Worm (Caenorhabditis elegans): Measurements from ENCODE around the gene F14H3.4.
"Not testable (repeated sequence)": the region's sequence is repeated elsewhere in the genome, so short reads cannot be mapped to it uniquely, and the experiment has no call there.

Gene F14H3.4

DNA sequence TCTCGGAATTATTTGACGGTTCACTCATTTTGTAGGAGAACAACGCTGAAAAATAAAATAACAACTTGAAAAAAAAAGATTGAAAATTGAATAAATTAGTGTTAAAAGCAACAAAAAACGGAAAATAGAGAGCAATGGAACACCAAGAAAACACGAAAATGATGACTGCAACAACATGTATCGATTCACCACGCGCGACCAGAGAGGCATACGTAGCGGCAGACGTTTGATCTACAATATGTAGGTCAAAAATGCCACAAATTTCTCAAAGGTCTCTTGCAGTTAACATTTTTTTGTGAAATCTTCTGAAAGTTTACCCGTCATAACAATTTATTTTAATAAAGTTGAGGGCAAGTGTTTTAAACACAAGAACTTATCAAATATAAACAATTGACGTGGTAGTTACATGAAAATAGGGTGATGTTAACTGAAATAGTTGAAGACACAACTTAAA lies 2.2 kb upstream of the F14H3.4 start, which contains the start of gene F14H3.5:
Gene F14H3.5 (minus strand): TSS at position 51 of the 454 bp plus-strand sequence.
- TF ChIP-seq unc-62 (GFP tag; optimal IDR thresholded peaks at IDR 0.05): no peak

DNA sequence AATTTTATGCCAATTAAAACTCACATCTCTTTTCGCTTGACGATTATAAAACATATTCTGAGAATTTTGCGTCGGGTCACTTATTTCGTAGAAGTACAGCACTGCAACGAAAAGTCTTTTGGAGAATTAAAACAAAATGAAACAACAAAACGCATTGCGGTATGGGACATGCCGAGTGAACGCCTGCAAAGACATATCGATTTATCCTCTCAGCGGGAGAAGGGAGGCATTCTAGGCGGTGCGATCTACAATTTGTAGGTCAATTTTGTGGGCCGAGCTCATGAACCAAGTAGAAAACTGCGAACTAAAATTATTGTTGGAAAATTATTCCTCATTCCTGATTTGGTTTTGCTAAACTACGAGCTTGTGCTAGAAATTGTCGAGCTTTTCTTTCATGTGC lies 1.5 kb downstream of the F14H3.4 start, which contains the start of gene F14H3.3:
Gene F14H3.3 (minus strand): TSS at position 101 of the 400 bp plus-strand sequence.
- TF ChIP-seq unc-62 (GFP tag; optimal IDR thresholded peaks at IDR 0.05): no peak

- TF ChIP-seq unc-62 (GFP tag; optimal IDR thresholded peaks at IDR 0.05): no peak
These were observed 5.7 kb downstream of the F14H3.4 start, which contains the start of gene best-12 for ce11 chrV:16049177-16049576. Gene best-12 (plus strand): TSS chrV:16049477.

DNA sequence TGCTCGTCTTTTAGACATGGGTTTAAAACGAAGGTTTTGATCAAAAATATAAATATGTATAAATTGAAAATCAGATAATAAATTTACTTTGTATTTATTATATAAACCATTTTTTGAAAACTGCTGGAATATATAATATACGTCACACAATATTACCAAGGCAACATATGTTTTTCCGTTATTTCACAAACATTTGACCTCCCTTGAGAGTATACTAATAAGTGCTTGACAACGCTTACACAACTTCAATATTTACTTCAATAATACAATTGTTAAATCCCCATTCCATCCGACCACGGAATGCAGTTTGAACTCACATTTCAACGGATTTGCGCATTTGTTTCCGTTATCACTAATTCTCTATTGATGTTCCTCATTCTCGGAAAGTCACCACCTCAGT lies 7.4 kb downstream of the F14H3.4 start, which contains the start of gene str-198:
Gene str-198 (plus strand): TSS at position 301 of the 400 bp plus-strand sequence.
- no peak for TF ChIP-seq unc-62 (GFP tag; optimal IDR thresholded peaks at IDR 0.05)

DNA sequence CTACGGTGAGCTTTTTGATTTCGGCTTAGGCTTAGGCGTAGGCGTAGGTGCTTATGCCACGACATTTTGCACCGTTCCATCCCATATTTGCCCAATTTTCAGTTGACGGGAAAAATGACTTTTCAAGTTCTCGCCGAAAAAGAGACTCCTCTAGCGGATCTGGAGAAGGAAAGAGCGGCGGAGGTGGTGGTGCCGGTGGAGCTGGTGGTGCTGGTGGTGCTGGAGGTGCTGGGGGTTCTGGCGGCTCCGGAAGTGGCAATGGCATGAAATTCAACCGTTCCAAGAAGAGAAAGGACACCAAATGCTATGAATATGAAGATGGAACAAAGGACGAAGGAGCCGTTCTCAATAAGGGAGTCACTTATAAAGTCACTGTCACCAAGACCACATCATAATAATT lies 7.8 kb downstream of the F14H3.4 start:
- no peak for TF ChIP-seq unc-62 (GFP tag; optimal IDR thresholded peaks at IDR 0.05)

DNA sequence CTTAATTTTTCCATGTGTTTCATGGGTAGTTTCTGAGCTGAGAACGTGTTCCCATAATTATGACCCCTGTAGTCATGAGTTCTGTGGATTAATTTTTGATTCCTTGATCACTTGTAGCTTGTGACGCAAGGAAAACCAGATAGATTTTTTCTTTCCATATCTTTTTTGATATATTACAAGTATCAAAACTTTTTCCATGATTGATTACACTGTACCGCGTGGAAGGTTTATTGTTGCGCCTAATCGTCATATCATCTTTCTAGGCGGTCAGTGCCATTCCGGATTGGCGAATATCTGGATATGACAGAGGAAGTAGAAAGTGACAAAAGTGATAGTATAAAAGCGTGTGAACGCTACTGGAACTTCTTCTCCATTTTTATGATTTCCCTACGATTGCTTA lies 8.3 kb downstream of the F14H3.4 start, which contains the start of gene ZK285.2:
Gene ZK285.2 (plus strand): TSS at position 301 of the 400 bp plus-strand sequence.
- no peak for TF ChIP-seq unc-62 (GFP tag; optimal IDR thresholded peaks at IDR 0.05)

- TF ChIP-seq unc-62 (GFP tag; optimal IDR thresholded peaks at IDR 0.05): no peak
These were observed 9.0 kb downstream of the F14H3.4 start, which contains the start of gene T10C6.15 for ce11 chrV:16045837-16046236. Gene T10C6.15 (minus strand): TSS chrV:16045940.

- TF ChIP-seq unc-62 (GFP tag; optimal IDR thresholded peaks at IDR 0.05): no peak
These were observed 11.2 kb downstream of the F14H3.4 start for ce11 chrV:16043686-16044085.

DNA sequence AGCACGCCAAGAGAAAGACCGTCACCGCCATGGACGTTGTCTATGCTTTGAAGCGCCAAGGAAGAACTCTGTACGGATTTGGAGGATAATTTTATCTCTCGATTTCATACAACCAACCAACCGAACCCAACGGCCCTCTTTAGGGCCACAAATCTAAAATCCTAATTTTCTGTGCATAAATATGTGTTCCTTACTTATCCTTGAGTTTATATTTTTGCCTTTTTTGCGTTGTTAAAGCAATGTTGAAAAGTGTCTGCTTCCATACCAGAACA lies 12.2 kb downstream of the F14H3.4 start:
- TF ChIP-seq unc-62 (GFP tag; optimal IDR thresholded peaks at IDR 0.05): no peak

DNA sequence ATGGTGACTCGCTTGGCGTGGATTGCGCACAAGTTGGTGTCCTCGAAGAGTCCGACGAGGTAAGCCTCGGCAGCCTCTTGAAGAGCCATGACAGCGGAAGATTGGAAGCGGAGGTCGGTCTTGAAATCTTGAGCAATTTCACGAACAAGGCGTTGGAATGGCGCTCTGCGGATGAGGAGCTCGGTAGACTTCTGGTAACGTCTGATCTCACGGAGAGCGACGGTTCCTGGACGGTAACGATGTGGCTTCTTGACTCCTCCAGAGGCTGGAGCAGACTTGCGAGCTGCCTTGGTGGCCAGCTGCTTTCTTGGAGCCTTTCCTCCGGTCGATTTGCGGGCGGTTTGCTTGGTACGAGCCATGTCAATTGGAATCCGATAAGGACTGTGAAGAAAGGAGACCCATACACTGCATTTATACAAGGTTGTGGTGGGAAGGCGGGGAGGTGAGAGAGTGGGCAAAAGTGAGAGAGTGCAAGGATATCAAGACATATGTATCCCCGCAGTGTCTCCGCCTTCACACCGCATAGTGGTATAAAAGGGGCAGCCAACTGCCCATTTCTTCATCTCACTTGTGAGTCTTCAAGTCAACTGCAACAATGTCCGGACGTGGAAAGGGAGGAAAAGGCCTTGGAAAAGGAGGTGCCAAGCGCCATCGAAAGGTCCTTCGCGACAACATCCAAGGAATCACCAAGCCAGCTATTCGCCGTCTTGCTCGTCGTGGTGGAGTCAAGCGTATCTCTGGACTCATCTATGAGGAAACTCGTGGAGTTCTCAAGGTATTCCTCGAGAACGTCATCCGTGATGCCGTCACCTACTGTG lies 12.7 kb downstream of the F14H3.4 start, which contains the start of the genes his-2 and his-1:
Gene his-2 (minus strand): TSS at position 359 of the 818 bp plus-strand sequence.
Gene his-1 (plus strand): TSS at position 596 of the 818 bp plus-strand sequence.
- TF ChIP-seq unc-62 (GFP tag; optimal IDR thresholded peaks at IDR 0.05): not testable (repeated sequence)

- TF ChIP-seq unc-62 (GFP tag; optimal IDR thresholded peaks at IDR 0.05): no peak
These were observed 13.5 kb downstream of the F14H3.4 start for ce11 chrV:16041412-16041811.

DNA sequence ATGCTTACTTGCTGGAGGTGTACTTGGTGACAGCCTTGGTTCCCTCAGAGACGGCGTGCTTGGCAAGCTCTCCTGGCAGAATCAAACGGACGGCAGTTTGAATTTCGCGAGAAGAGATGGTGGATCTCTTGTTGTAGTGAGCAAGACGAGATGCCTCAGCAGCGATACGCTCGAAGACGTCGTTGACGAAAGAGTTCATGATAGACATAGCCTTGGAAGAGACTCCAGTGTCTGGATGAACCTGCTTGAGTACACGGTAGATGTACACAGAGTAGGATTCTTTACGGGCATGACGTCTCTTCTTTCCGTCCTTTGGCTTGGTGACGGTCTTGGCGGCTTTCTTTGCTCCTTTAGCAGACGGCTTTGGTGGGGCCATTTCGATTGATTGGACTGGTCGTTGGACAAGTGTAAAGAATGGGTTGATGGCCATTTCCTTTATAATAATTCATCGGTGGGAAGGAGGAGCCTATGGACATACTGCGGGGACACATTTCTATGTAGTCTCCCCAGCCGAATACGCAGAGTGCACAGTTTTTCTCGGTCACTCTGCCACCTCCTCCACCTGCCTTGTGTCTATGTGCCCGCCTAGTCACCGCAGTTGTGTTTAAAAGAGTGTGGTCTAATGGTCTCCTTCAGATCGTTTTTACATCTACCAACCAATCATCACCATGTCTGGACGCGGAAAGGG lies 14.6 kb downstream of the F14H3.4 start, which contains the start of the genes his-4 and his-3:
Gene his-4 (minus strand): TSS at position 376 of the 688 bp plus-strand sequence.
Gene his-3 (plus strand): TSS at position 669 of the 688 bp plus-strand sequence.
- not testable (repeated sequence) for TF ChIP-seq unc-62 (GFP tag; optimal IDR thresholded peaks at IDR 0.05)

DNA sequence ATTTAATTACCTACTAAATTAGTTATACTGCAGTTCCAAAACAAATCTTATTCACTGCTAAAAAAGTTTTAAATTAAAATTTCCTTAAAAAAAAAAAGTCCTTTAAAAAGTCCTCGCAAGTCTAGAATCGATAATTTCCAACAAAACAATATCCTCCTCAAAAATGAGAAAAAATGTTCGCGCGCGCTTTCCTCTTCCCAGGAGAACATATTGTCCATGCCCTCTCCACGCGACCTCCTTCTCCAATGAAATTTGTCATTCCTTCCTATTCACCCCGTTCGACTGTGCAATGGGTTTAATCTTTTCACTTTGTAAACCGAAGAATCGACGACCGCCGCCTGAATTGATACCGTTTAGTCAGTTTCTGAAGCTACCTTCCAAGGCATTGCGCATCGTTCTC lies 18.7 kb downstream of the F14H3.4 start, which contains the start of gene T10C6.10:
Gene T10C6.10 (plus strand): TSS at position 248 of the 400 bp plus-strand sequence.
- TF ChIP-seq unc-62 (GFP tag; optimal IDR thresholded peaks at IDR 0.05): no peak

DNA sequence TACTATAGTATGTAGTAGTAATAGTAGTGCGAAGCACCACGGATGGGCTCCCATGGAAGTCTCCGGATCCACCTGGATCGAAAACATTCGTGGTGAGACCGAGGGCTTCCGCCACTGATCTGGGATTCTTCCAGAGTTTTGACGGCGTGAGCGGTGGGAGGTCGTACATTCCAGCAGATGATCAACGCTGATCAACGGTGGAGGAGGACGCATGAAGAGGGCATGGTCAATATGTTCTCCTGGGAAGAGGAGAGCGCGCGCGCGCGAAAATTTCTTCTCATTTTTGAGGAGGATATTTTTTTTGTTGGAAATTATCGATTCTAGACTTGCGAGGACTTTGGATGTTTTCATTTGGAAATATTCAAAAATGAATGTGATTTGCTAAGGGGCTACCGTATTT lies 21.4 kb downstream of the F14H3.4 start:
- no peak for TF ChIP-seq unc-62 (GFP tag; optimal IDR thresholded peaks at IDR 0.05)

- no peak for TF ChIP-seq unc-62 (GFP tag; optimal IDR thresholded peaks at IDR 0.05)
These were observed 22.1 kb downstream of the F14H3.4 start, which contains the start of gene T10C6.16 for ce11 chrV:16032761-16033160. Gene T10C6.16 (minus strand): TSS chrV:16033005.

ce11 chrV:16031571-16031970 lies 23.3 kb downstream of the F14H3.4 start, which contains the start of gene T10C6.7:
Gene T10C6.7 (minus strand): TSS chrV:16031713.
- TF ChIP-seq unc-62 (GFP tag; optimal IDR thresholded peaks at IDR 0.05): no peak

Data from whole organism, dauer.